Worm (Caenorhabditis elegans): Measurements from ENCODE around the gene sdz-8.

DNA sequence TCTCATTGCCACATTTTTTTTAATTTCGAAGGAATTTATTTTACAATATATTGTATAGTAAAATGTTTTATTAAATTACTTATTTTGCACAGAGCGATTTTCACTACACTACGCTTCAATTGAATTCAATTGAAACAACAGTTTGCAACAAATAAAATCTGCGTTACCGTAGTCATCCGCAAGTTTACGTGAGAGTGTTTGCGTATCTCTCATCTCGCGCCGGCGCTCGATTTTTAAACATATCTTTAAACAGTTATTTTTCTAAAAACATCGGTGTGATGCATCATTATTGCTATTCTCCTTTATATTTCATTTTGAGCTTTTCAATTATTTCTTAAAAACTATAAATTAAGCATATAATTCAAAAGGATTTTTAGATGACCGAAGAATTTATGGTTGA is 38.3 kb upstream of the sdz-8 start, which contains the start of gene duo-1:
- TF ChIP-seq gmeb-2 (tag; optimal IDR thresholded peaks at IDR 0.05) (no peak), tbx-2 (tag; optimal IDR thresholded peaks at IDR 0.05) (no peak), eyg-1 (tag; optimal IDR thresholded peaks at IDR 0.05) (no peak), hlh-15 (tag; optimal IDR thresholded peaks at IDR 0.05) (no peak), sox-4 (tag; optimal IDR thresholded peaks at IDR 0.05) (no peak), lim-6 (tag; optimal IDR thresholded peaks at IDR 0.05) (no peak), nhr-11 (tag; optimal IDR thresholded peaks at IDR 0.05) (no peak), pha-4 (tag; optimal IDR thresholded peaks at IDR 0.05) (no peak), hlh-30 (tag; optimal IDR thresholded peaks at IDR 0.05; ENCODE audit: insufficient read depth) (no peak)
